Fruit fly (Drosophila melanogaster) Kc167 (cell line): ENCODE measurements around the gene CG34282.

Experiments used
- Myc ChIP-seq: fragments of >200 bp; optimal IDR thresholded peaks from 2 replicates; lab custom pipeline; 2017; ENCODE audit warnings: missing external identifiers
- Sin3A ChIP-seq: fragments of >200 bp; optimal IDR thresholded peaks from 2 replicates; lab custom pipeline; 2018; ENCODE audit warnings: missing external identifiers
- insv ChIP-seq: fragments of >200 bp; optimal IDR thresholded peaks from 3 replicates; lab custom pipeline; 2018; ENCODE audit warnings: missing external identifiers
- psq ChIP-seq: fragments of >200 bp; optimal IDR thresholded peaks from 2 replicates; lab custom pipeline; 2017; ENCODE audit warnings: missing external identifiers
- ttk ChIP-seq: sonication (Bioruptor generic); optimal IDR thresholded peaks from 2 replicates; lab custom pipeline; 2017; ENCODE audit warnings: missing external identifiers

DNA sequence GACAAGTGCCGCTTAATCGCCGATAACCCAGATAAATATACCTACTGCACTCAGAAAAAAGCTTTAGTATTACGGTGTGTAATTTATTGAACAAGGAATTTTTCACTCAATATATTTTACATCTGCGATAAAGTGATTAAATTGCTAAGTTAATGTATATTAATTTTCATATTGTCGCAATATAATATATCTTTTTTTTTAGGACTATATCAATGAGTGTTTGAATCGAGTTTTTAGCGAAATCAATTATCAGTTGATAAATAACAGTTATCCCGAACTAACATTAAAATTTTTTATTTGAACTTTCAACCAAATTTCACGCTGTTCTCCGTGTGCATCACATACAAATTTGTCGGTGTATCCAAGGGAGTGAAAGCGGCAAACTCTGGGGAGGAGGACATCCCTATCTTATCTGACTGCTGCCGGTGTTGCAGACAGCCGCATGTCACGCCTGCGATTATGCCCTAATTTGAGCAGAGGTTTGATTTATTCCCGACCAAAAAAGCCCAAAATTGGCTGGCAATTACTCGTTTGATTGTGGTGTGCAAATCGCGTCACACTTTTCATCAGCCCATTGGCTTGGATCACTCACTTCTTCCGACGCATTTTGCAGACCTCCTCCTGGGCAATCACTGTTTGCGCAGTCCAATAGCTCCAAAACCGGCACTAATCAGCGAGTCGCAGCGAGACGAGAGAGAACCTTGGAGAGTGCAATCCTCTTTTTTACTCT is 43.8 kb downstream of the CG34282 start:
- TF ChIP-seq Myc (lab: Kevin White, UChicago) (no peak), psq (lab: Kevin White, UChicago) (no peak), insv (lab: Kevin White, UChicago) (no peak), Sin3A (lab: Kevin White, UChicago) (no peak), ttk (lab: Kevin White, UChicago) (no peak)
